Worm (Caenorhabditis elegans) whole organism, L1 larva: ENCODE results near the gene slc-28.1.

Experiments
- elt-3 ChIP-seq, 6 experiments: fragments of 150-350 bp in 1 of 6; sonication (generic microtip); optimal IDR thresholded peaks; 2 replicates each; lab custom pipeline; 2017 to 2018; ENCODE audit warnings: missing biosample characterization in 6 of 6, missing genetic modification characterization in 6 of 6, inconsistent platforms in 1 of 6
- lir-3 ChIP-seq: sonication (generic microtip); optimal IDR thresholded peaks from 2 replicates; lab custom pipeline; 2016; ENCODE audit warnings: mild to moderate bottlenecking, missing genetic modification characterization, moderate library complexity, missing compliant biosample characterization; ENCODE audit not compliant: poor library complexity
- nhr-12 ChIP-seq: sonication (generic microtip); optimal IDR thresholded peaks from 2 replicates; lab custom pipeline; 2017; ENCODE audit warnings: missing biosample characterization, missing genetic modification characterization
- nhr-90 ChIP-seq: sonication (generic microtip); optimal IDR thresholded peaks from 2 replicates; lab custom pipeline; 2016; ENCODE audit warnings: mild to moderate bottlenecking, missing genetic modification characterization, missing compliant biosample characterization; ENCODE audit not compliant: poor library complexity
- pag-3 ChIP-seq: sonication (generic microtip); optimal IDR thresholded peaks from 2 replicates; lab custom pipeline; 2017; ENCODE audit warnings: missing genetic modification characterization, mild to moderate bottlenecking, missing compliant biosample characterization, antibody characterized with exemption, borderline replicate concordance; ENCODE audit not compliant: insufficient read depth
- snpc-4 ChIP-seq: fragments of 150-350 bp; optimal IDR thresholded peaks from 2 replicates; lab custom pipeline; 2014; ENCODE audit warnings: missing biosample characterization, missing genetic modification characterization
- unc-62 ChIP-seq: fragments of 150-350 bp; optimal IDR thresholded peaks from 2 replicates; lab custom pipeline; 2014; ENCODE audit warnings: missing biosample characterization, missing genetic modification reagents, missing genetic modification characterization
- zip-4 ChIP-seq: fragments of 200-800 bp; sonication (Bioruptor generic); optimal IDR thresholded peaks from 2 replicates; lab custom pipeline; 2018; ENCODE audit warnings: mild to moderate bottlenecking, missing genetic modification characterization, moderate library complexity, missing compliant biosample characterization

ce11 chrV:3509878-3510277 is 46.3 kb downstream of the slc-28.1 start, which contains the start of gene str-228:
- TF ChIP-seq nhr-90: no peak
- no peak for TF ChIP-seq zip-4 (GFP tag; lab: Kevin White, UChicago)
- no peak for TF ChIP-seq elt-3 (tag; optimal IDR thresholded peaks at IDR 0.05; lab: Kevin White, UChicago)
- no peak for TF ChIP-seq snpc-4 (tag; lab: Kevin White, UChicago)
- TF ChIP-seq unc-62 (GFP tag; lab: Kevin White, UChicago): no peak
- no peak for TF ChIP-seq pag-3 (tag; lab: Kevin White, UChicago)
- TF ChIP-seq lir-3 (tag; lab: Kevin White, UChicago): no peak
- no peak for TF ChIP-seq nhr-12 (tag; lab: Kevin White, UChicago)
